Worm (Caenorhabditis elegans) whole organism, L4 larva: ENCODE measurements around the gene rig-4.

ENCODE experiments used
- R02D3.7 ChIP-seq: fragments of 150-350 bp; sonication (generic microtip); optimal IDR thresholded peaks from 3 replicates; lab custom pipeline; 2014; ENCODE audit warnings: missing biosample characterization, missing genetic modification characterization
- Y105C5A.15 ChIP-seq: fragments of 200-800 bp; sonication (Bioruptor generic); IDR thresholded peaks from 2 replicates; pipeline ENCODE4 v1.3.6; 2022; ENCODE audit warnings: missing genetic modification characterization, missing compliant biosample characterization
- Y75B8A.6 ChIP-seq: fragments of 200-800 bp; sonication (Bioruptor generic); IDR thresholded peaks from 2 replicates; pipeline ENCODE4 v1.3.6; 2022; ENCODE audit warnings: missing genetic modification reagents, missing genetic modification characterization, missing compliant biosample characterization
- attf-4 ChIP-seq: sonication (generic microtip); optimal IDR thresholded peaks from 3 replicates; lab custom pipeline; 2017; ENCODE audit warnings: missing biosample characterization, missing genetic modification characterization
- daf-16 ChIP-seq, 3 experiments: sonication (generic microtip); optimal IDR thresholded peaks; 2 replicates each; lab custom pipeline; 2016 to 2017; ENCODE audit warnings: missing genetic modification characterization in 3 of 3, missing genetic modification reagents in 3 of 3, mild to moderate bottlenecking in 2 of 3, missing compliant biosample characterization in 2 of 3, missing biosample characterization in 1 of 3, moderate library complexity in 1 of 3
- dmd-6 ChIP-seq: fragments of 200-800 bp; sonication (Bioruptor generic); IDR thresholded peaks from 2 replicates; pipeline ENCODE4 v1.3.6; 2022; ENCODE audit warnings: missing genetic modification reagents, missing genetic modification characterization, missing compliant biosample characterization
- dve-1 ChIP-seq: sonication (generic microtip); optimal IDR thresholded peaks from 2 replicates; lab custom pipeline; 2017; ENCODE audit warnings: antibody characterized with exemption, mild to moderate bottlenecking, missing genetic modification characterization, missing compliant biosample characterization; ENCODE audit not compliant: insufficient read depth
- egl-27 ChIP-seq: sonication (generic microtip); optimal IDR thresholded peaks from 3 replicates; lab custom pipeline; 2017; ENCODE audit warnings: missing biosample characterization, missing genetic modification reagents, missing genetic modification characterization
- fos-1 ChIP-seq: fragments of 150-350 bp; optimal IDR thresholded peaks from 2 replicates; lab custom pipeline; 2014; ENCODE audit warnings: missing biosample characterization, missing genetic modification characterization
- hif-1 ChIP-seq, 2 experiments: sonication (generic microtip); optimal IDR thresholded peaks; 2 replicates each; lab custom pipeline; 2016 to 2017; ENCODE audit warnings: missing compliant biosample characterization in 2 of 2, missing genetic modification characterization in 2 of 2, missing genetic modification reagents in 2 of 2, missing genotype in 2 of 2, mild to moderate bottlenecking in 1 of 2
- hlh-11 ChIP-seq: fragments of 200-800 bp; sonication (Bioruptor generic); optimal IDR thresholded peaks from 2 replicates; lab custom pipeline; 2018; ENCODE audit warnings: mild to moderate bottlenecking, missing genetic modification characterization, missing compliant biosample characterization
- lsy-2 ChIP-seq, 2 experiments: fragments of 150-350 bp in 1 of 2; sonication (generic microtip) in 1 of 2; optimal IDR thresholded peaks; 2 replicates each; lab custom pipeline; 2014 to 2017; ENCODE audit warnings: missing biosample characterization in 2 of 2, missing genetic modification characterization in 2 of 2
- mdl-1 ChIP-seq, 2 experiments: fragments of 150-350 bp in 1 of 2; sonication (generic microtip) in 1 of 2; optimal IDR thresholded peaks; 2 replicates each; lab custom pipeline; 2014 to 2017; ENCODE audit warnings: missing biosample characterization in 2 of 2, missing genetic modification characterization in 2 of 2
- mes-2 ChIP-seq: sonication (generic microtip); optimal IDR thresholded peaks from 2 replicates; lab custom pipeline; 2016; ENCODE audit warnings: missing genotype, mild to moderate bottlenecking, missing genetic modification characterization, missing compliant biosample characterization; ENCODE audit not compliant: poor library complexity, severe bottlenecking
- mxl-3 ChIP-seq: fragments of 200-800 bp; sonication (Bioruptor generic); optimal IDR thresholded peaks from 2 replicates; lab custom pipeline; 2018; ENCODE audit warnings: mild to moderate bottlenecking, missing genetic modification characterization, missing compliant biosample characterization
- nhr-102 ChIP-seq: sonication (generic microtip); optimal IDR thresholded peaks from 2 replicates; lab custom pipeline; 2016; ENCODE audit warnings: mild to moderate bottlenecking, missing genetic modification characterization, moderate library complexity, missing compliant biosample characterization
- nhr-237 ChIP-seq: sonication (generic microtip); optimal IDR thresholded peaks from 2 replicates; lab custom pipeline; 2017; ENCODE audit warnings: missing biosample characterization, missing genetic modification characterization
- nhr-28 ChIP-seq: fragments of 150-350 bp; optimal IDR thresholded peaks from 2 replicates; lab custom pipeline; 2014; ENCODE audit warnings: missing biosample characterization, missing genetic modification characterization
- nhr-42 ChIP-seq: fragments of 200-800 bp; sonication (Bioruptor generic); IDR thresholded peaks from 2 replicates; pipeline ENCODE4 v1.3.6; 2022; ENCODE audit warnings: missing genetic modification characterization, missing compliant biosample characterization
- nhr-6 ChIP-seq: fragments of 150-350 bp; optimal IDR thresholded peaks from 2 replicates; lab custom pipeline; 2014; ENCODE audit warnings: missing biosample characterization, missing genetic modification characterization
- php-3 ChIP-seq: fragments of 200-800 bp; sonication (Bioruptor generic); IDR thresholded peaks from 2 replicates; pipeline ENCODE4 v1.3.6; 2022; ENCODE audit warnings: missing genetic modification reagents, missing genetic modification characterization, missing compliant biosample characterization
- pqm-1 ChIP-seq: sonication (generic microtip); optimal IDR thresholded peaks from 2 replicates; lab custom pipeline; 2017; ENCODE audit warnings: missing biosample characterization, missing genetic modification characterization
- unc-130 ChIP-seq: sonication (generic microtip); optimal IDR thresholded peaks from 2 replicates; lab custom pipeline; 2016; ENCODE audit warnings: missing genetic modification reagents, missing genetic modification characterization, missing compliant biosample characterization
- unc-62 ChIP-seq, 3 experiments: fragments of 150-350 bp in 1 of 3; sonication (generic microtip); optimal IDR thresholded peaks in 2 of 3; peaks in 1 of 3; 1 replicate in 1 of 3; 2 replicates in 2 of 3; lab custom pipeline; 2014 to 2017; ENCODE audit warnings: missing biosample characterization in 3 of 3, missing genetic modification characterization in 3 of 3, missing genetic modification reagents in 3 of 3, missing genotype in 1 of 3
- zag-1 ChIP-seq: fragments of 150-350 bp; optimal IDR thresholded peaks from 2 replicates; lab custom pipeline; 2014; ENCODE audit warnings: missing biosample characterization, missing genetic modification characterization
- zfp-3 ChIP-seq: fragments of 200-800 bp; sonication (Bioruptor generic); conservative IDR thresholded peaks from 2 replicates; pipeline ENCODE4 v1.3.6; 2022; ENCODE audit warnings: missing genetic modification reagents, missing genetic modification characterization, missing compliant biosample characterization

rig-4 gene

ce11 chrIV:8026361-8026760 is 22.4 kb upstream of the rig-4 start (continued):
- peak; percentile 4 for TF ChIP-seq mes-2 (tag; lab: Kevin White, UChicago)

ce11 chrIV:8023861-8024260 is 19.9 kb upstream of the rig-4 start:
- TF ChIP-seq nhr-28 (tag; lab: Kevin White, UChicago) (peak; percentile 55), pqm-1 (peak; percentile 29), nhr-237 (no peak), dmd-6 (GFP tag; lab: Robert Waterston, UW) (peak; percentile 39; the same call in 1 of the 2 replicates), daf-16 (GFP tag; optimal IDR thresholded peaks at IDR 0.05; lab: Kevin White, UChicago) (no peak), daf-16 (tag; optimal IDR thresholded peaks at IDR 0.05; lab: Kevin White, UChicago) (peak; percentile 22)

DNA sequence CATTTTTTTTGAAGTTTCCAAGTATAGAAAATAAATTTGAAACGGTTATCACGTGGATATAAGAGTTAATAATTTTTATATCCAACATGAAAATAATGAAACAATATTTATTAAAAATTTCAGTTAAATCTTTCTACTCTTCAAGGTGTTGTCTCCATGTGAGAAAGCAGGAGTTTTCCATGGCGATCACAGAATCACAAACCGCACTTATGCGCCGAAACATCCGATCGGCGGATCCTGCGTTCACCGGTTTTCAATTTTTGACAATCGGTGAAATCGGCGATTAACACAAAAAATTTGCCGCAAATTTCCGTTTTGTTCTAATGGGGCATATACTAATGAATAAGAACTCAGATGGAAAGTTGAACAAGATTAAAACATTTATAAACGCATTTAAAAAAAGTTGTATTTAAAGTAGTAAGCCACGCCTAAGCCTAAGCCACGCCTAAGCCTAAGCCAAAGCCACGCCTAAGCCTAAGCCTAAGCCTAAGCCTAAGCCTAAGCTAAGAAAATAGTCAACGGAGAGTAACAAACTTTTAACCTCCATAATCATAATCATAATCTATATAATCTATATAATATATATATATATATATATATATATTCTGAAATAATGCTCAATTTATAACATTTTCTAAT is 18.2 kb upstream of the rig-4 start, which contains the start of gene C26B2.2:
Gene C26B2.2 (minus strand): TSS at position 88 of the 639 bp plus-strand sequence.
- TF ChIP-seq lsy-2 (tag; optimal IDR thresholded peaks at IDR 0.05; lab: Kevin White, UChicago) (no peak), nhr-102 (tag; lab: Kevin White, UChicago) (no peak), fos-1 (no peak), unc-62 (GFP tag; optimal IDR thresholded peaks at IDR 0.05 in 1 of 2; lab: Kevin White, UChicago) (peak in 1 of 2 experiments; percentile 90), unc-62 (tag; optimal IDR thresholded peaks at IDR 0.05; lab: Kevin White, UChicago) (no peak)

ce11 chrIV:8019772-8020496 is 16.0 kb upstream of the rig-4 start, which contains the start of gene dnc-4:
Gene dnc-4, minus strand, starts transcription at chrIV:8019808.
- no peak for TF ChIP-seq nhr-6 (tag; lab: Kevin White, UChicago)
- no peak for TF ChIP-seq zag-1 (tag; lab: Kevin White, UChicago)
- TF ChIP-seq attf-4: no peak
- TF ChIP-seq nhr-28 (tag; lab: Kevin White, UChicago): peak; percentile 20
- TF ChIP-seq hlh-11 (tag; lab: Kevin White, UChicago): no peak
- peak; percentile 20 for TF ChIP-seq unc-130
- peak in 1 of 2 experiments; percentile 44 for TF ChIP-seq unc-62 (GFP tag; optimal IDR thresholded peaks at IDR 0.05 in 1 of 2; lab: Kevin White, UChicago)
- no peak for TF ChIP-seq unc-62 (tag; optimal IDR thresholded peaks at IDR 0.05; lab: Kevin White, UChicago)
- peak in 1 of 2 experiments; percentile 48 for TF ChIP-seq lsy-2 (tag; optimal IDR thresholded peaks at IDR 0.05; lab: Kevin White, UChicago)
- TF ChIP-seq mes-2 (tag; lab: Kevin White, UChicago): peak; percentile 85
- TF ChIP-seq hif-1 (tag; optimal IDR thresholded peaks at IDR 0.05; lab: Kevin White, UChicago): peak in 1 of 2 experiments; percentile 31
- no peak for TF ChIP-seq zfp-3
- TF ChIP-seq nhr-42 (GFP tag; lab: Robert Waterston, UW): no peak
- TF ChIP-seq mxl-3 (GFP tag; lab: Kevin White, UChicago): no peak
- no peak for TF ChIP-seq pqm-1
- no peak for TF ChIP-seq mdl-1 (tag; optimal IDR thresholded peaks at IDR 0.05; lab: Kevin White, UChicago)
- TF ChIP-seq R02D3.7 (tag; lab: Kevin White, UChicago): peak; percentile 27

DNA sequence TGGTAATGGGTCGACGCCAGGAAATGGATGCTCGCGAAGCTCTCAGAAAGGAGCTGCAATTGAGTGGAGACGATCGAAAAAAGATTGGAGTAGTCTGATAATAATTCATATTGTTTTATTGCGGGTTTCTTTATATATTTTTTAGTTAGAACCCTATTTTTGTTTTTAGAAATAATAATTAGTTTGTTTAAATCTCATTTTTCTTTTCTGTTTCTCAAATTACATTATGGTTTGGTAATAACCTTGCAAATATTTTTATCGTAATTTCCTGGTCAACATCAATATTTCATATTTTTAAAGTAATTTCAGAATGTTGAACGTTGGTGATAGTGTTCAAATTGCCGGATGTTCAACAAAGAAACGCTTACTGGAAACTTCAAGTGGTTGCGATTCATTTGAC is 12.8 kb upstream of the rig-4 start, which contains the start of gene elpc-4:
Gene elpc-4 (plus strand): TSS at position 301 of the 400 bp plus-strand sequence.
- TF ChIP-seq Y75B8A.6 (GFP tag; lab: Robert Waterston, UW) (no peak), dve-1 (tag; lab: Kevin White, UChicago) (no peak), Y105C5A.15 (GFP tag; lab: Robert Waterston, UW) (no peak), php-3 (GFP tag; lab: Robert Waterston, UW) (no peak), egl-27 (no peak)
- TF ChIP-seq, all 104 proteins: peak for 0
